Fruit fly (Drosophila melanogaster) whole organism, embryonic: Measurements from ENCODE around the gene Pino.

Experiments used
- Atf-2 ChIP-seq: fragments of 200-800 bp; sonication (Bioruptor generic); optimal IDR thresholded peaks from 2 replicates; lab custom pipeline; 2016; ENCODE audit warnings: missing biosample characterization, missing genetic modification characterization
- CG10147 ChIP-seq: fragments of 200-800 bp; sonication (Bioruptor generic); optimal IDR thresholded peaks from 2 replicates; lab custom pipeline; 2019; ENCODE audit warnings: missing biosample characterization, mild to moderate bottlenecking, missing genetic modification characterization, moderate library complexity
- CG12391 ChIP-seq: fragments of 200-800 bp; sonication (Bioruptor generic); optimal IDR thresholded peaks from 3 replicates; lab custom pipeline; 2018; ENCODE audit warnings: missing biosample characterization, mild to moderate bottlenecking, missing genetic modification characterization, moderate library complexity
- CG13123 ChIP-seq: fragments of 200-800 bp; sonication (Bioruptor generic); optimal IDR thresholded peaks from 2 replicates; lab custom pipeline; 2016; ENCODE audit warnings: missing biosample characterization, missing genetic modification characterization
- CG13287 ChIP-seq: fragments of 200-800 bp; sonication (Bioruptor generic); IDR thresholded peaks from 2 replicates; pipeline ENCODE4 v1.3.6; 2022; ENCODE audit warnings: missing biosample characterization, missing genetic modification characterization; ENCODE audit not compliant: partially characterized antibody
- CG1647 ChIP-seq: fragments of 200-800 bp; sonication (Bioruptor generic); optimal IDR thresholded peaks from 3 replicates; lab custom pipeline; 2016; ENCODE audit warnings: missing biosample characterization, missing genetic modification characterization
- CG16779 ChIP-seq: fragments of 200-800 bp; sonication (Bioruptor generic); IDR thresholded peaks from 2 replicates; pipeline ENCODE4 v1.3.6; 2022; ENCODE audit warnings: missing biosample characterization, missing genetic modification characterization
- CG2116 ChIP-seq: fragments of 200-800 bp; sonication (Bioruptor generic); optimal IDR thresholded peaks from 3 replicates; lab custom pipeline; 2018; ENCODE audit warnings: missing biosample characterization, mild to moderate bottlenecking, missing genetic modification characterization
- CG31365 ChIP-seq: fragments of 200-800 bp; sonication (Bioruptor generic); optimal IDR thresholded peaks from 2 replicates; lab custom pipeline; 2018; ENCODE audit warnings: missing biosample characterization, mild to moderate bottlenecking, missing genetic modification characterization
- CG33557 ChIP-seq: fragments of 200-800 bp; sonication (Bioruptor generic); optimal IDR thresholded peaks from 2 replicates; lab custom pipeline; 2019; ENCODE audit warnings: missing biosample characterization, mild to moderate bottlenecking, missing genetic modification characterization, moderate library complexity
- CG6791 ChIP-seq: fragments of 200-800 bp; sonication (Bioruptor generic); IDR thresholded peaks from 3 replicates; pipeline ENCODE4 v1.3.6; 2022; ENCODE audit warnings: missing biosample characterization, missing genetic modification characterization; ENCODE audit not compliant: partially characterized antibody
- CG7556 ChIP-seq: fragments of 200-800 bp; sonication (Bioruptor generic); optimal IDR thresholded peaks from 2 replicates; lab custom pipeline; 2017; ENCODE audit warnings: missing biosample characterization, mild to moderate bottlenecking, missing genetic modification characterization
- CG8765 ChIP-seq: fragments of 200-800 bp; sonication (Bioruptor generic); IDR thresholded peaks from 2 replicates; pipeline ENCODE4 v1.3.6; 2022; ENCODE audit warnings: missing biosample characterization, missing genetic modification characterization
- CG8924 ChIP-seq: fragments of 200-800 bp; optimal IDR thresholded peaks from 3 replicates; lab custom pipeline; 2019; ENCODE audit warnings: missing biosample characterization, mild to moderate bottlenecking, missing genetic modification characterization, moderate library complexity
- CG9797 ChIP-seq: fragments of 200-800 bp; sonication (Bioruptor generic); optimal IDR thresholded peaks from 3 replicates; lab custom pipeline; 2018; ENCODE audit warnings: missing biosample characterization, mild to moderate bottlenecking, missing genetic modification characterization
- CG9932 ChIP-seq: fragments of 200-800 bp; sonication (Bioruptor generic); IDR thresholded peaks from 2 replicates; pipeline ENCODE4 v1.3.6; 2022; ENCODE audit warnings: missing biosample characterization, missing genetic modification characterization
- CrebB ChIP-seq: fragments of 200-800 bp; sonication (Bioruptor generic); optimal IDR thresholded peaks from 3 replicates; lab custom pipeline; 2018; ENCODE audit warnings: missing biosample characterization, mild to moderate bottlenecking, missing genetic modification characterization
- Dad ChIP-seq: fragments of 200-800 bp; sonication (Bioruptor generic); optimal IDR thresholded peaks from 3 replicates; lab custom pipeline; 2016; ENCODE audit warnings: missing biosample characterization, missing genetic modification characterization
- E2f2 ChIP-seq: fragments of 200-800 bp; sonication (Bioruptor generic); IDR thresholded peaks from 2 replicates; pipeline ENCODE4 v1.3.6; 2022; ENCODE audit warnings: missing biosample characterization, missing genetic modification characterization
- HLH3B ChIP-seq: fragments of 200-800 bp; sonication (Bioruptor generic); IDR thresholded peaks from 2 replicates; pipeline ENCODE4 v1.3.6; 2022; ENCODE audit warnings: missing biosample characterization, missing genetic modification characterization
- Hmr ChIP-seq: fragments of 200-800 bp; sonication (Bioruptor generic); optimal IDR thresholded peaks from 3 replicates; lab custom pipeline; 2017; ENCODE audit warnings: mild to moderate bottlenecking, missing biosample characterization, missing genetic modification reagents, missing genetic modification characterization
- Hr39 ChIP-seq: fragments of >200 bp; optimal IDR thresholded peaks from 2 replicates; lab custom pipeline; 2017
- Lim3 ChIP-seq: fragments of 200-800 bp; sonication (Bioruptor generic); IDR thresholded peaks from 2 replicates; pipeline ENCODE4 v1.3.6; 2022; ENCODE audit warnings: missing biosample characterization, missing genetic modification characterization
- Lpt ChIP-seq: fragments of >200 bp; optimal IDR thresholded peaks from 2 replicates; lab custom pipeline; 2018; ENCODE audit warnings: missing biosample characterization, missing genetic modification characterization
- Max ChIP-seq: fragments of 200-800 bp; sonication (Bioruptor generic); optimal IDR thresholded peaks from 2 replicates; lab custom pipeline; 2016; ENCODE audit warnings: missing biosample characterization, mild to moderate bottlenecking, missing genetic modification characterization
- NC2β ChIP-seq: fragments of 200-800 bp; sonication (Bioruptor generic); optimal IDR thresholded peaks from 2 replicates; lab custom pipeline; 2016; ENCODE audit warnings: missing biosample characterization, missing genetic modification characterization
- NK7.1 ChIP-seq: fragments of 200-800 bp; sonication (Bioruptor generic); optimal IDR thresholded peaks from 3 replicates; lab custom pipeline; 2016; ENCODE audit warnings: missing biosample characterization, missing genetic modification characterization
- Optix ChIP-seq: fragments of 200-800 bp; sonication (Bioruptor generic); IDR thresholded peaks from 3 replicates; pipeline ENCODE4 v1.3.6; 2022; ENCODE audit warnings: missing biosample characterization, missing genetic modification characterization
- Sin3A ChIP-seq: fragments of >200 bp; optimal IDR thresholded peaks from 2 replicates; lab custom pipeline; 2018
- Taf1 ChIP-seq: fragments of 200-800 bp; sonication (Bioruptor generic); IDR thresholded peaks from 2 replicates; pipeline ENCODE4 v1.3.6; 2022; ENCODE audit warnings: missing biosample characterization, missing genetic modification characterization
- Tbp ChIP-seq: fragments of >200 bp; optimal IDR thresholded peaks from 2 replicates; lab custom pipeline; 2018; ENCODE audit warnings: missing biosample characterization, missing genetic modification characterization
- ap ChIP-seq: fragments of 200-800 bp; sonication (Bioruptor generic); IDR thresholded peaks from 2 replicates; pipeline ENCODE4 v1.3.6; 2022; ENCODE audit warnings: missing biosample characterization, missing genetic modification characterization
- chif ChIP-seq, 2 experiments: fragments of 200-800 bp; sonication (Bioruptor generic); optimal IDR thresholded peaks; 3 replicates each; lab custom pipeline; 2016; ENCODE audit warnings: missing biosample characterization in 2 of 2, missing genetic modification characterization in 2 of 2
- crol ChIP-seq: fragments of 200-800 bp; sonication (Bioruptor generic); IDR thresholded peaks from 2 replicates; pipeline ENCODE4 v1.3.6; 2022; ENCODE audit warnings: missing biosample characterization, missing genetic modification characterization
- danr ChIP-seq: fragments of 200-800 bp; sonication (Bioruptor generic); IDR thresholded peaks from 2 replicates; pipeline ENCODE4 v1.3.6; 2022; ENCODE audit warnings: missing biosample characterization, missing genetic modification characterization
- dmrt99B ChIP-seq: fragments of 200-800 bp; sonication (Bioruptor generic); optimal IDR thresholded peaks from 2 replicates; lab custom pipeline; 2018; ENCODE audit warnings: missing biosample characterization, mild to moderate bottlenecking, missing genetic modification characterization, moderate library complexity
- emc ChIP-seq: fragments of 200-800 bp; sonication (Bioruptor generic); optimal IDR thresholded peaks from 2 replicates; lab custom pipeline; 2016; ENCODE audit warnings: missing biosample characterization, missing genetic modification characterization
- kah ChIP-seq: fragments of 200-800 bp; sonication (Bioruptor generic); optimal IDR thresholded peaks from 2 replicates; lab custom pipeline; 2018; ENCODE audit warnings: missing biosample characterization, mild to moderate bottlenecking, missing genetic modification characterization
- lmd ChIP-seq: fragments of 200-800 bp; sonication (Bioruptor generic); IDR thresholded peaks from 2 replicates; pipeline ENCODE4 v1.3.6; 2022; ENCODE audit warnings: missing biosample characterization, missing genetic modification characterization
- seq ChIP-seq: fragments of 200-800 bp; sonication (Bioruptor generic); IDR thresholded peaks from 2 replicates; pipeline ENCODE4 v1.3.6; 2022; ENCODE audit warnings: missing biosample characterization, missing genetic modification characterization
- sna ChIP-seq: fragments of 200-800 bp; sonication (Bioruptor generic); IDR thresholded peaks from 2 replicates; pipeline ENCODE4 v1.3.6; 2022; ENCODE audit warnings: missing biosample characterization, missing genetic modification characterization; ENCODE audit not compliant: partially characterized antibody
- ssp ChIP-seq: fragments of 200-800 bp; sonication (Bioruptor generic); IDR thresholded peaks from 2 replicates; pipeline ENCODE4 v1.3.6; 2022; ENCODE audit warnings: missing biosample characterization, missing genetic modification characterization
- trem ChIP-seq: fragments of 200-800 bp; optimal IDR thresholded peaks from 3 replicates; lab custom pipeline; 2019; ENCODE audit warnings: missing biosample characterization, mild to moderate bottlenecking, missing genetic modification characterization, moderate library complexity

Pino gene

dm6 chr2L:1074180-1074864 is 54.4 kb downstream of the Pino start (continued):
- no peak for TF ChIP-seq crol (GFP tag; lab: Robert Waterston, UW)
- no peak for TF ChIP-seq Lpt (GFP tag; lab: Kevin White, UChicago)
- peak; percentile 68 for TF ChIP-seq NK7.1 (GFP tag; lab: Kevin White, UChicago)
- TF ChIP-seq CG7556 (GFP tag; lab: Kevin White, UChicago) = peak; percentile 79
- peak; percentile 90 for TF ChIP-seq dmrt99B (tag; lab: Kevin White, UChicago)
- TF ChIP-seq chif (GFP tag; optimal IDR thresholded peaks at IDR 0.05; lab: Kevin White, UChicago) = peak; percentile 67 to 82
- peak; percentile 54; the same call in 1 of the 2 replicates for TF ChIP-seq danr
- TF ChIP-seq NC2β (GFP tag; lab: Kevin White, UChicago) = peak; percentile 74
- peak; percentile 69 for TF ChIP-seq Max (GFP tag; lab: Kevin White, UChicago)
- TF ChIP-seq sna (GFP tag; lab: Robert Waterston, UW) = no peak
- TF ChIP-seq Tbp (GFP tag; lab: Kevin White, UChicago) = no peak
- 0 out of 2 replicates have a peak, but pooled peaks have one; percentile 51 for TF ChIP-seq CG16779
- 0 out of 3 replicates have a peak, but pooled peaks have one; percentile 35 for TF ChIP-seq Optix (GFP tag; lab: Robert Waterston, UW)
- TF ChIP-seq CG9797 (GFP tag; lab: Kevin White, UChicago) = no peak
- peak; percentile 79 for TF ChIP-seq lmd (GFP tag; lab: Robert Waterston, UW)
- no peak for TF ChIP-seq Hr39 (lab: Kevin White, UChicago)
- TF ChIP-seq CG33557 (GFP tag; lab: Kevin White, UChicago) = peak; percentile 71
- peak; percentile 38; the same call in 1 of the 2 replicates for TF ChIP-seq CG9932 (GFP tag; lab: Robert Waterston, UW)
- TF ChIP-seq Sin3A = no peak
- peak; percentile 50; the same call in 1 of the 2 replicates for TF ChIP-seq E2f2
- TF ChIP-seq HLH3B (GFP tag; lab: Robert Waterston, UW) = peak; percentile 73
- peak; percentile 32 for TF ChIP-seq Dad
- TF ChIP-seq CG1647 (GFP tag; lab: Kevin White, UChicago) = no peak
- peak; percentile 82 for TF ChIP-seq trem (tag; lab: Kevin White, UChicago)
- peak; percentile 59; the same call in 1 of the 2 replicates for TF ChIP-seq seq (GFP tag; lab: Robert Waterston, UW)
- peak; percentile 52 for TF ChIP-seq kah (GFP tag; lab: Kevin White, UChicago)
- peak; percentile 88 for TF ChIP-seq CG12391 (tag; lab: Kevin White, UChicago)
- no peak for TF ChIP-seq Lim3 (GFP tag; lab: Robert Waterston, UW)
- TF ChIP-seq CG31365 = peak; percentile 69
- TF ChIP-seq CrebB (tag; lab: Kevin White, UChicago) = peak; percentile 53
- TF ChIP-seq emc (GFP tag; lab: Kevin White, UChicago) = no peak
- TF ChIP-seq Taf1 (GFP tag; lab: Robert Waterston, UW) = no peak
- peak; percentile 78 for TF ChIP-seq ap (GFP tag; lab: Robert Waterston, UW)
- peak; percentile 62 for TF ChIP-seq Hmr
- TF ChIP-seq ssp (GFP tag; lab: Robert Waterston, UW) = peak; percentile 54
- TF ChIP-seq CG8924 = peak; percentile 88
- peak; percentile 19 for TF ChIP-seq CG13123 (GFP tag; lab: Kevin White, UChicago)
- no peak for TF ChIP-seq CG13287 (GFP tag; lab: Robert Waterston, UW)
- no peak for TF ChIP-seq CG6791 (GFP tag; lab: Robert Waterston, UW)
- peak; percentile 62 for TF ChIP-seq Atf-2 (GFP tag; lab: Kevin White, UChicago)
- peak; percentile 51 for TF ChIP-seq CG10147 (GFP tag; lab: Kevin White, UChicago)
- TF ChIP-seq CG8765 (GFP tag; lab: Robert Waterston, UW) = no peak; the same call in 1 of the 2 replicates
- TF ChIP-seq CG2116 (GFP tag; lab: Kevin White, UChicago) = peak; percentile 29
